Fruit fly (Drosophila melanogaster) whole organism, embryonic: ENCODE results near the gene foxo.
A peak's percentile ranks its signal among the peaks of the same experiment; 100 is the strongest.

ENCODE experiments used
- CG1024 ChIP-seq: fragments of 200-800 bp; sonication (Bioruptor generic); IDR thresholded peaks from 2 replicates; pipeline ENCODE4 v1.3.6; 2022; ENCODE audit warnings: missing biosample characterization, missing genetic modification characterization
- CG10366 ChIP-seq: fragments of 200-800 bp; sonication (Bioruptor generic); IDR thresholded peaks from 2 replicates; pipeline ENCODE4 v1.3.6; 2022; ENCODE audit warnings: missing biosample characterization, missing genetic modification characterization
- CG12769 ChIP-seq: fragments of 200-800 bp; sonication (Bioruptor generic); optimal IDR thresholded peaks from 2 replicates; lab custom pipeline; 2019; ENCODE audit warnings: missing biosample characterization, mild to moderate bottlenecking, missing genetic modification characterization, moderate library complexity
- CG13894 ChIP-seq: fragments of 200-800 bp; sonication (Bioruptor generic); optimal IDR thresholded peaks from 3 replicates; lab custom pipeline; 2018; ENCODE audit warnings: missing biosample characterization, mild to moderate bottlenecking, missing genetic modification characterization, moderate library complexity
- CG14667 ChIP-seq: fragments of 200-800 bp; sonication (Bioruptor generic); IDR thresholded peaks from 2 replicates; pipeline ENCODE4 v1.3.6; 2022; ENCODE audit warnings: missing biosample characterization, missing genetic modification characterization
- CG15514 ChIP-seq: fragments of 200-800 bp; sonication (Bioruptor generic); optimal IDR thresholded peaks from 3 replicates; lab custom pipeline; 2017; ENCODE audit warnings: missing biosample characterization, missing genetic modification characterization, mild to moderate bottlenecking, moderate library complexity, missing genetic modification reagents
- CG1603 ChIP-seq: fragments of 200-800 bp; sonication (Bioruptor generic); optimal IDR thresholded peaks from 2 replicates; lab custom pipeline; 2019; ENCODE audit warnings: missing biosample characterization, mild to moderate bottlenecking, missing genetic modification characterization, moderate library complexity
- CG18011 ChIP-seq: fragments of 200-800 bp; sonication (Bioruptor generic); optimal IDR thresholded peaks from 2 replicates; lab custom pipeline; 2017; ENCODE audit warnings: missing biosample characterization, missing genetic modification characterization, mild to moderate bottlenecking, moderate library complexity, missing genotype
- CG30020 ChIP-seq: fragments of 200-800 bp; optimal IDR thresholded peaks from 2 replicates; lab custom pipeline; 2019; ENCODE audit warnings: missing biosample characterization, mild to moderate bottlenecking, missing genetic modification characterization, moderate library complexity
- CG3995 ChIP-seq: fragments of 200-800 bp; sonication (Bioruptor generic); optimal IDR thresholded peaks from 3 replicates; lab custom pipeline; 2016; ENCODE audit warnings: missing biosample characterization, missing genetic modification characterization
- CG4617 ChIP-seq: fragments of 200-800 bp; sonication (Bioruptor generic); optimal IDR thresholded peaks from 3 replicates; lab custom pipeline; 2016; ENCODE audit warnings: missing biosample characterization, missing genetic modification characterization, borderline replicate concordance
- CG7839 ChIP-seq: fragments of 200-800 bp; sonication (Bioruptor generic); optimal IDR thresholded peaks from 3 replicates; lab custom pipeline; 2018; ENCODE audit warnings: missing biosample characterization, mild to moderate bottlenecking, missing genetic modification characterization, moderate library complexity
- CG8924 ChIP-seq: fragments of 200-800 bp; optimal IDR thresholded peaks from 3 replicates; lab custom pipeline; 2019; ENCODE audit warnings: missing biosample characterization, mild to moderate bottlenecking, missing genetic modification characterization, moderate library complexity
- CG9609 ChIP-seq: fragments of 200-800 bp; sonication (Bioruptor generic); optimal IDR thresholded peaks from 3 replicates; lab custom pipeline; 2016; ENCODE audit warnings: missing biosample characterization, missing genetic modification characterization
- D ChIP-seq, 2 experiments: fragments of 200-800 bp in 1 of 2; fragments of >200 bp in 1 of 2; sonication (Bioruptor generic) in 1 of 2; optimal IDR thresholded peaks; 2 replicates in 1 of 2; 3 replicates in 1 of 2; lab custom pipeline; 2017; ENCODE audit warnings: mild to moderate bottlenecking in 1 of 2, missing biosample characterization in 1 of 2, missing genetic modification characterization in 1 of 2, missing genetic modification reagents in 1 of 2
- Dfd ChIP-seq, 2 experiments: fragments of >200 bp; optimal IDR thresholded peaks; 2 replicates each; lab custom pipeline; 2017; ENCODE audit warnings: missing biosample characterization in 2 of 2, missing genetic modification characterization in 2 of 2
- Dip3 ChIP-seq: fragments of 200-800 bp; sonication (Bioruptor generic); optimal IDR thresholded peaks from 3 replicates; lab custom pipeline; 2016; ENCODE audit warnings: missing biosample characterization, missing genetic modification characterization
- Drgx ChIP-seq: fragments of 200-800 bp; sonication (Bioruptor generic); IDR thresholded peaks from 2 replicates; pipeline ENCODE4 v1.3.6; 2022; ENCODE audit warnings: missing biosample characterization, missing genetic modification characterization
- Fer1 ChIP-seq: fragments of 200-800 bp; sonication (Bioruptor generic); optimal IDR thresholded peaks from 2 replicates; lab custom pipeline; 2017; ENCODE audit warnings: missing biosample characterization, mild to moderate bottlenecking, missing genetic modification characterization
- Gsc ChIP-seq: fragments of 200-800 bp; sonication (Bioruptor generic); IDR thresholded peaks from 2 replicates; pipeline ENCODE4 v1.3.6; 2022; ENCODE audit warnings: missing biosample characterization, missing genetic modification characterization
- Gug ChIP-seq: fragments of 200-800 bp; sonication (Bioruptor generic); IDR thresholded peaks from 4 replicates; pipeline ENCODE4 v1.3.6; 2022; ENCODE audit warnings: missing biosample characterization, missing genetic modification characterization
- HmgZ ChIP-seq: fragments of 200-800 bp; sonication (Bioruptor generic); optimal IDR thresholded peaks from 2 replicates; lab custom pipeline; 2018; ENCODE audit warnings: missing biosample characterization, mild to moderate bottlenecking, missing genetic modification characterization
- Hr51 ChIP-seq, 2 experiments: fragments of 200-800 bp; sonication (Bioruptor generic); optimal IDR thresholded peaks; 2 replicates in 1 of 2; 3 replicates in 1 of 2; lab custom pipeline; 2016 to 2018; ENCODE audit warnings: missing biosample characterization in 2 of 2, missing genetic modification characterization in 2 of 2, mild to moderate bottlenecking in 1 of 2, moderate library complexity in 1 of 2
- Max ChIP-seq: fragments of 200-800 bp; sonication (Bioruptor generic); optimal IDR thresholded peaks from 2 replicates; lab custom pipeline; 2016; ENCODE audit warnings: missing biosample characterization, mild to moderate bottlenecking, missing genetic modification characterization
- Med ChIP-seq: fragments of 200-800 bp; sonication (Bioruptor generic); peaks from one replicate; lab custom pipeline; 2016; ENCODE audit warnings: missing biosample characterization, missing genetic modification characterization, mild to moderate bottlenecking, inconsistent platforms, moderate library complexity
- Poxn ChIP-seq: fragments of 200-800 bp; sonication (Bioruptor generic); IDR thresholded peaks from 2 replicates; pipeline ENCODE4 v1.3.6; 2022; ENCODE audit warnings: missing biosample characterization, missing genetic modification characterization
- Sry-β ChIP-seq: fragments of 200-800 bp; sonication (Bioruptor generic); optimal IDR thresholded peaks from 2 replicates; lab custom pipeline; 2018; ENCODE audit warnings: missing biosample characterization, mild to moderate bottlenecking, missing genetic modification characterization, moderate library complexity
- Tbp ChIP-seq: fragments of >200 bp; optimal IDR thresholded peaks from 2 replicates; lab custom pipeline; 2018; ENCODE audit warnings: missing biosample characterization, missing genetic modification characterization
- Trl ChIP-seq, 3 experiments: fragments of >200 bp in 2 of 3; fragments of 200-800 bp in 1 of 3; sonication (Bioruptor generic) in 1 of 3; optimal IDR thresholded peaks; 2 replicates in 1 of 3; 3 replicates in 2 of 3; lab custom pipeline; 2016 to 2017; ENCODE audit warnings: missing biosample characterization in 1 of 3, missing genetic modification characterization in 1 of 3
- ac ChIP-seq: fragments of 200-800 bp; sonication (Bioruptor generic); optimal IDR thresholded peaks from 3 replicates; lab custom pipeline; 2017; ENCODE audit warnings: missing biosample characterization, mild to moderate bottlenecking, missing genetic modification characterization
- ap ChIP-seq: fragments of 200-800 bp; sonication (Bioruptor generic); IDR thresholded peaks from 2 replicates; pipeline ENCODE4 v1.3.6; 2022; ENCODE audit warnings: missing biosample characterization, missing genetic modification characterization
- bigmax ChIP-seq: fragments of 200-800 bp; sonication (Bioruptor generic); optimal IDR thresholded peaks from 2 replicates; lab custom pipeline; 2018; ENCODE audit warnings: missing biosample characterization, mild to moderate bottlenecking, missing genetic modification characterization
- cg ChIP-seq: fragments of 200-800 bp; sonication (Bioruptor generic); optimal IDR thresholded peaks from 3 replicates; lab custom pipeline; 2019; ENCODE audit warnings: missing biosample characterization, mild to moderate bottlenecking, missing genetic modification characterization, moderate library complexity
- cwo ChIP-seq: fragments of 200-800 bp; sonication (Bioruptor generic); optimal IDR thresholded peaks from 3 replicates; lab custom pipeline; 2017; ENCODE audit warnings: missing biosample characterization, missing genetic modification characterization, mild to moderate bottlenecking, moderate library complexity, missing genetic modification reagents
- dm ChIP-seq: fragments of 200-800 bp; sonication (Bioruptor generic); optimal IDR thresholded peaks from 3 replicates; lab custom pipeline; 2016; ENCODE audit warnings: missing biosample characterization, missing genetic modification characterization
- hb ChIP-seq: fragments of 200-800 bp; sonication (Bioruptor generic); IDR thresholded peaks from 3 replicates; pipeline ENCODE4 v1.3.6; 2022; ENCODE audit warnings: missing biosample characterization, missing genetic modification characterization; ENCODE audit not compliant: partially characterized antibody
- hth ChIP-seq: fragments of >200 bp; optimal IDR thresholded peaks from 2 replicates; lab custom pipeline; 2017; ENCODE audit warnings: inconsistent platforms
- kah ChIP-seq: fragments of 200-800 bp; sonication (Bioruptor generic); optimal IDR thresholded peaks from 2 replicates; lab custom pipeline; 2018; ENCODE audit warnings: missing biosample characterization, mild to moderate bottlenecking, missing genetic modification characterization
- ken ChIP-seq: fragments of 200-800 bp; sonication (Bioruptor generic); IDR thresholded peaks from 3 replicates; pipeline ENCODE4 v1.3.6; 2022; ENCODE audit warnings: missing biosample characterization, missing genetic modification characterization
- kni ChIP-seq: fragments of 200-800 bp; sonication (Bioruptor generic); optimal IDR thresholded peaks from 3 replicates; lab custom pipeline; 2017; ENCODE audit warnings: mild to moderate bottlenecking, missing biosample characterization, missing genetic modification reagents, missing genetic modification characterization
- nom ChIP-seq: fragments of 200-800 bp; sonication (Bioruptor generic); optimal IDR thresholded peaks from 2 replicates; lab custom pipeline; 2017; ENCODE audit warnings: missing biosample characterization, missing genetic modification characterization, mild to moderate bottlenecking, moderate library complexity, missing genetic modification reagents
- pita ChIP-seq: fragments of 200-800 bp; sonication (Bioruptor generic); optimal IDR thresholded peaks from 2 replicates; lab custom pipeline; 2017; ENCODE audit warnings: missing biosample characterization, mild to moderate bottlenecking, missing genetic modification characterization
- repo ChIP-seq: fragments of 200-800 bp; sonication (Bioruptor generic); optimal IDR thresholded peaks from 2 replicates; lab custom pipeline; 2016; ENCODE audit warnings: missing biosample characterization, missing genetic modification characterization
- row ChIP-seq: fragments of 200-800 bp; sonication (Bioruptor generic); IDR thresholded peaks from 3 replicates; pipeline ENCODE4 v1.3.6; 2022; ENCODE audit warnings: missing biosample characterization, missing genetic modification characterization
- schlank ChIP-seq: fragments of 200-800 bp; sonication (Bioruptor generic); optimal IDR thresholded peaks from 2 replicates; lab custom pipeline; 2018; ENCODE audit warnings: missing biosample characterization, mild to moderate bottlenecking, missing genetic modification characterization
- tgo ChIP-seq: fragments of 200-800 bp; sonication (Bioruptor generic); IDR thresholded peaks from 3 replicates; pipeline ENCODE4 v1.3.6; 2022; ENCODE audit warnings: missing biosample characterization, missing genetic modification characterization
- wdn ChIP-seq: fragments of 200-800 bp; sonication (Bioruptor generic); IDR thresholded peaks from 2 replicates; pipeline ENCODE4 v1.3.6; 2022; ENCODE audit warnings: missing biosample characterization, missing genetic modification characterization

Gene foxo

dm6 chr3R:14051391-14051852, 5.3 kb upstream of the foxo start (continued):
- TF ChIP-seq CG9609 (no peak), Dip3 (GFP tag; lab: Kevin White, UChicago) (no peak), bigmax (peak; percentile 83), CG4617 (no peak), Max (GFP tag; lab: Kevin White, UChicago) (no peak), Drgx (GFP tag; lab: Robert Waterston, UW) (0 out of 2 replicates have a peak, but pooled peaks have one; percentile 18), CG13894 (peak; percentile 75), wdn (GFP tag; lab: Robert Waterston, UW) (no peak), hth (lab: Kevin White, UChicago) (no peak), Gsc (GFP tag; lab: Robert Waterston, UW) (no peak), CG12769 (tag; lab: Kevin White, UChicago) (peak; percentile 39), tgo (GFP tag; lab: Robert Waterston, UW) (no peak), Dfd (GFP tag; optimal IDR thresholded peaks at IDR 0.05; lab: Kevin White, UChicago) (no peak), Poxn (GFP tag; lab: Robert Waterston, UW) (no peak), nom (GFP tag; lab: Kevin White, UChicago) (no peak), CG3995 (GFP tag; lab: Kevin White, UChicago) (no peak), CG8924 (tag; lab: Kevin White, UChicago) (no peak), hb (GFP tag; lab: Robert Waterston, UW) (no peak), cg (GFP tag; lab: Kevin White, UChicago) (peak; percentile 92), HmgZ (tag; lab: Kevin White, UChicago) (no peak), Gug (GFP tag; lab: Robert Waterston, UW) (no peak), ken (no peak), ap (no peak), Sry-β (no peak), CG15514 (no peak), CG1603 (tag; lab: Kevin White, UChicago) (no peak), CG18011 (GFP tag; lab: Kevin White, UChicago) (no peak), pita (GFP tag; lab: Kevin White, UChicago) (no peak), CG10366 (GFP tag; lab: Robert Waterston, UW) (no peak), Med (GFP tag; lab: Kevin White, UChicago) (no peak), cwo (GFP tag; lab: Kevin White, UChicago) (peak; percentile 51), Trl (optimal IDR thresholded peaks at IDR 0.05; lab: Kevin White, UChicago) (peak; percentile 44 to 85), Trl (GFP tag; optimal IDR thresholded peaks at IDR 0.05; lab: Kevin White, UChicago) (no peak), kni (GFP tag; lab: Kevin White, UChicago) (peak; percentile 14), schlank (no peak), kah (GFP tag; lab: Kevin White, UChicago) (no peak), CG14667 (GFP tag; lab: Robert Waterston, UW) (no peak), CG7839 (tag; lab: Kevin White, UChicago) (no peak), CG1024 (GFP tag; lab: Robert Waterston, UW) (no peak), Fer1 (peak; percentile 16), dm (GFP tag; lab: Kevin White, UChicago) (peak; percentile 74), Hr51 (GFP tag; optimal IDR thresholded peaks at IDR 0.05; lab: Kevin White, UChicago) (no peak), D (optimal IDR thresholded peaks at IDR 0.05; lab: Kevin White, UChicago) (no peak), D (GFP tag; optimal IDR thresholded peaks at IDR 0.05; lab: Kevin White, UChicago) (no peak), repo (GFP tag; lab: Kevin White, UChicago) (no peak), ac (no peak), Tbp (no peak), row (GFP tag; lab: Robert Waterston, UW) (no peak), CG30020 (tag; lab: Kevin White, UChicago) (no peak)
